Fruit fly (Drosophila melanogaster) S2 (cell line): ENCODE data around the gene CtsK1.

Source experiments
- CG8478 ChIP-seq: fragments of >200 bp; optimal IDR thresholded peaks from 2 replicates; lab custom pipeline; 2018
- CTCF ChIP-seq, 2 experiments: fragments of >200 bp; optimal IDR thresholded peaks; 2 replicates each; lab custom pipeline; 2018

- TF ChIP-seq CG8478 (lab: Kevin White, UChicago) (no peak), CTCF (optimal IDR thresholded peaks at IDR 0.05; lab: Kevin White, UChicago) (no peak)
Observed at dm6 chr3L:13991314-13991713, 2.7 kb upstream of the CtsK1 start.
